Fruit fly (Drosophila melanogaster) whole organism, wandering third instar larva: ENCODE measurements around the gene CG13102.
A peak's percentile ranks its signal among the peaks of the same experiment; 100 is the strongest.

Experiments
- CG9705 ChIP-seq: fragments of 200-800 bp; sonication (Bioruptor generic); optimal IDR thresholded peaks from 2 replicates; lab custom pipeline; 2018; ENCODE audit warnings: missing biosample characterization, mild to moderate bottlenecking, missing genetic modification characterization
- CrebA ChIP-seq: fragments of 200-800 bp; sonication (Bioruptor generic); optimal IDR thresholded peaks from 2 replicates; lab custom pipeline; 2016; ENCODE audit warnings: missing biosample characterization, mild to moderate bottlenecking, missing genetic modification characterization, borderline replicate concordance
- GATAd ChIP-seq: sonication (Bioruptor generic); optimal IDR thresholded peaks from 2 replicates; lab custom pipeline; 2016; ENCODE audit warnings: missing biosample characterization, missing genetic modification characterization
- HLH106 ChIP-seq: fragments of 200-800 bp; optimal IDR thresholded peaks from 3 replicates; lab custom pipeline; 2019; ENCODE audit warnings: missing biosample characterization, mild to moderate bottlenecking, missing genetic modification characterization, moderate library complexity
- Hnf4 ChIP-seq: fragments of 200-800 bp; sonication (Bioruptor generic); optimal IDR thresholded peaks from 2 replicates; lab custom pipeline; 2016; ENCODE audit warnings: missing biosample characterization, mild to moderate bottlenecking, missing genetic modification characterization
- Hr78 ChIP-seq: fragments of >200 bp; optimal IDR thresholded peaks from 2 replicates; lab custom pipeline; 2017; ENCODE audit warnings: missing biosample characterization, missing genetic modification characterization
- Hr83 ChIP-seq: fragments of 200-300 bp; sonication (Bioruptor generic); optimal IDR thresholded peaks from 2 replicates; lab custom pipeline; 2016; ENCODE audit warnings: missing biosample characterization, mild to moderate bottlenecking, missing genetic modification characterization, moderate library complexity; ENCODE audit not compliant: poor library complexity, severe bottlenecking
- Jra ChIP-seq: sonication (Bioruptor generic); optimal IDR thresholded peaks from 2 replicates; lab custom pipeline; 2016; ENCODE audit warnings: missing biosample characterization, missing genetic modification characterization
- Myc ChIP-seq: fragments of >200 bp; optimal IDR thresholded peaks from 2 replicates; lab custom pipeline; 2017
- OdsH ChIP-seq: fragments of 200-800 bp; sonication (Bioruptor generic); optimal IDR thresholded peaks from 2 replicates; lab custom pipeline; 2016; ENCODE audit warnings: missing biosample characterization, mild to moderate bottlenecking, missing genetic modification characterization
- Rel ChIP-seq, 2 experiments: fragments of 200-800 bp; sonication (Bioruptor generic) in 1 of 2; optimal IDR thresholded peaks; 2 replicates in 1 of 2; 3 replicates in 1 of 2; lab custom pipeline; 2016 to 2019; ENCODE audit warnings: mild to moderate bottlenecking in 2 of 2, missing biosample characterization in 2 of 2, missing genetic modification characterization in 2 of 2, moderate library complexity in 1 of 2
- Sp1 ChIP-seq: fragments of 200-800 bp; sonication (Bioruptor generic); optimal IDR thresholded peaks from 3 replicates; lab custom pipeline; 2019; ENCODE audit warnings: missing biosample characterization, mild to moderate bottlenecking, missing genetic modification characterization, moderate library complexity
- Vsx2 ChIP-seq: fragments of 200-300, 225-300 bp; sonication (Bioruptor generic); optimal IDR thresholded peaks from 2 replicates; lab custom pipeline; 2018; ENCODE audit warnings: missing biosample characterization, missing genetic modification characterization; ENCODE audit not compliant: partially characterized antibody
- br ChIP-seq: fragments of 200-800 bp; sonication (Bioruptor generic); optimal IDR thresholded peaks from 2 replicates; lab custom pipeline; 2016; ENCODE audit warnings: missing biosample characterization, missing genetic modification characterization
- dl ChIP-seq, 2 experiments: fragments of 175-275, 200-275 bp in 1 of 2; fragments of 200-275 bp in 1 of 2; sonication (Bioruptor generic); optimal IDR thresholded peaks; lab custom pipeline; 2018; ENCODE audit warnings: mild to moderate bottlenecking in 2 of 2, missing biosample characterization in 2 of 2, missing genetic modification characterization in 2 of 2, moderate library complexity in 2 of 2; ENCODE audit not compliant: partially characterized antibody in 2 of 2, insufficient read depth in 1 of 2
- dmrt93B ChIP-seq: fragments of 200-800 bp; sonication (Bioruptor generic); optimal IDR thresholded peaks from 2 replicates; lab custom pipeline; 2018; ENCODE audit warnings: missing biosample characterization, mild to moderate bottlenecking, missing genetic modification characterization
- dsf ChIP-seq: sonication (Bioruptor generic); optimal IDR thresholded peaks from 2 replicates; lab custom pipeline; 2016; ENCODE audit warnings: missing biosample characterization, missing genetic modification characterization, borderline replicate concordance
- ey ChIP-seq: fragments of 200-800 bp; sonication (Bioruptor generic); optimal IDR thresholded peaks from 2 replicates; lab custom pipeline; 2016; ENCODE audit warnings: missing biosample characterization, missing genetic modification characterization
- foxo ChIP-seq, 2 experiments: fragments of 200-800 bp; sonication (Bioruptor generic); optimal IDR thresholded peaks; 2 replicates in 1 of 2; 3 replicates in 1 of 2; lab custom pipeline; 2016 to 2017; ENCODE audit warnings: missing biosample characterization in 2 of 2, missing genetic modification characterization in 2 of 2
- fru ChIP-seq: fragments of 200-800 bp; sonication (Bioruptor generic); optimal IDR thresholded peaks from 3 replicates; lab custom pipeline; 2016; ENCODE audit warnings: missing biosample characterization, mild to moderate bottlenecking, missing genetic modification characterization
- h ChIP-seq: fragments of 200-800 bp; sonication (Bioruptor generic); optimal IDR thresholded peaks from 3 replicates; lab custom pipeline; 2016; ENCODE audit warnings: missing biosample characterization, mild to moderate bottlenecking, missing genetic modification characterization
- jim ChIP-seq: fragments of 175-275, 200-325 bp; sonication (Bioruptor generic); optimal IDR thresholded peaks from 2 replicates; lab custom pipeline; 2016; ENCODE audit warnings: missing biosample characterization, mild to moderate bottlenecking, missing genetic modification characterization
- lola ChIP-seq: fragments of >200 bp; optimal IDR thresholded peaks from 2 replicates; lab custom pipeline; 2017; ENCODE audit warnings: missing biosample characterization, missing genetic modification characterization
- rgr ChIP-seq: fragments of 200-800 bp; sonication (Bioruptor generic); optimal IDR thresholded peaks from 3 replicates; lab custom pipeline; 2016; ENCODE audit warnings: missing biosample characterization, mild to moderate bottlenecking, missing genetic modification characterization
- sage ChIP-seq: fragments of 200-800 bp; sonication (Bioruptor generic); optimal IDR thresholded peaks from 2 replicates; lab custom pipeline; 2016; ENCODE audit warnings: missing biosample characterization, mild to moderate bottlenecking, missing genetic modification characterization
- sv ChIP-seq: fragments of 200-800 bp; sonication (Bioruptor generic); optimal IDR thresholded peaks from 3 replicates; lab custom pipeline; 2016; ENCODE audit warnings: missing biosample characterization, missing genetic modification characterization
- tai ChIP-seq: sonication (Bioruptor generic); optimal IDR thresholded peaks from 2 replicates; lab custom pipeline; 2016; ENCODE audit warnings: missing biosample characterization, missing genetic modification characterization
- usp ChIP-seq: fragments of >200 bp; optimal IDR thresholded peaks from 2 replicates; lab custom pipeline; 2017; ENCODE audit warnings: missing biosample characterization, missing genetic modification characterization
- woc ChIP-seq: sonication (Bioruptor generic); optimal IDR thresholded peaks from 2 replicates; lab custom pipeline; 2016; ENCODE audit warnings: missing biosample characterization, mild to moderate bottlenecking, missing genetic modification characterization

CG13102 gene

DNA sequence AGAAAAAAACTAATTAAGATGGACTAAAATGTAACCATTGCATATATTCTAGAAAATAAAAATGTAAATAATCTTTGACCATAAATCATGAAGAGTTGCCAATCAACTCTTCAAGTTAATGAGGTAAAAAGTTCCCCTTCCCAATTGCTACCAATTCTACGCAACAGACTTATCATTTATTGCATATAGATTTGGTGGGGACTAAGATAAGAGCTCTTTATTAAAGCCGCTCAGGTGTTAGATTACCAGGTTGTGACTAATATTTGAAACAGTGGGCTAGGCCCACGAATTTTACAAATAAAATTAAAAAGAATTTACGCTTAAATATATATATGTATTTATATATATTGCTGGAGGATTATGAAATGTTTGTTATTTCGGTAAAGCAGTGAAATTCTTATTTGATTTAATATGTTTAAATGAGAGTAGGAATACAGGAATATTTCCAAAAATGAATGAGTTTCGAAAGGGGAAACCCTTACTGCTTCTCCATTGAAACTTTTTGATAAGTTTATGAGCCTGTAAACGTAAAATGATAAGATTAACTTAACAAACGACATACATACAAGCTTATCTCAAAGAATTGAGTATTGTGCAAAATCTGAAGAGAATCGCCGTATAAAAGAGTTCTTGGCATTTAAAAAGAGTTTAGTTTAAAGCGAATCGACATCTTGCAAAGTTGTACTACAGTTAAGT is at the start of gene CG13102:
TSS of gene CG13102 (plus strand) at position 646 of the 696 bp plus-strand sequence.
- peak; percentile 7 for TF ChIP-seq rgr (GFP tag; lab: Kevin White, UChicago)
- no peak for TF ChIP-seq Sp1 (GFP tag; lab: Kevin White, UChicago)
- TF ChIP-seq lola (GFP tag; lab: Kevin White, UChicago): no peak
- TF ChIP-seq dl (GFP tag; optimal IDR thresholded peaks at IDR 0.05; lab: Kevin White, UChicago; ENCODE audit: insufficient read depth in 1 of 2, partially characterized antibody in 2 of 2): no peak
- TF ChIP-seq Rel (GFP tag; optimal IDR thresholded peaks at IDR 0.05; lab: Kevin White, UChicago): no peak
- peak; percentile 96 for TF ChIP-seq Rel (tag; optimal IDR thresholded peaks at IDR 0.05; lab: Kevin White, UChicago)
- no peak for TF ChIP-seq br
- TF ChIP-seq foxo (GFP tag; optimal IDR thresholded peaks at IDR 0.05; lab: Kevin White, UChicago): no peak
- no peak for TF ChIP-seq Hnf4
- no peak for TF ChIP-seq HLH106 (tag; lab: Kevin White, UChicago)
- peak; percentile 0 for TF ChIP-seq fru (GFP tag; lab: Kevin White, UChicago)
- TF ChIP-seq CG9705 (GFP tag; lab: Kevin White, UChicago): no peak
- TF ChIP-seq CrebA (GFP tag; lab: Kevin White, UChicago): peak; percentile 20
- TF ChIP-seq, all 38 proteins: peak for 4

DNA sequence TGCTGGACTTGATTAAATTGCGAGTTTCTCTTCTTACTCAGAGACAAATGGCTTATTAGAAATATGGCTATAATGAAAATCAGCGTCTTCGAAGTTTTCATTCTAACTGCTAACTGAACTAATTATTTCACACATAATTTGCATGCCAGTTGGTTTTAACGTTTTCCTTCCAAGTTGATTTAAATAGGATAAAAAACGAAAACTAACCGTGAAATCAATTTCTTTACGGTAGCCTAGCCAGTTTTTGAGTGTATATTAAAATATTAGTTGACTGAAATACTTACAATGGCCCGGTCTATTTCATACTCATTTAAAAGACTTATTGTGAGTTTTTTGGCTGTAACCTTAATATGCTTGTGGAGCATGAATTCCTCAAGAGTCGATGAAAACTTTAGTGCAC is 49.7 kb upstream of the CG13102 start, which contains the start of the genes CG9525 and CG32985:
TSS of gene CG9525 (minus strand) at position 101 of the 400 bp plus-strand sequence.
TSS of gene CG32985 (plus strand) at position 280 of the 400 bp plus-strand sequence.
- TF ChIP-seq sage (GFP tag; lab: Kevin White, UChicago): no peak
- TF ChIP-seq OdsH (GFP tag; lab: Kevin White, UChicago): no peak
- no peak for TF ChIP-seq Hr83 (GFP tag; lab: Kevin White, UChicago)
- TF ChIP-seq tai (GFP tag; lab: Kevin White, UChicago): no peak
- TF ChIP-seq Hr78: no peak
- no peak for TF ChIP-seq ey (GFP tag; lab: Kevin White, UChicago)
- TF ChIP-seq, all 38 proteins: peak for 0

- no peak for TF ChIP-seq lola (GFP tag; lab: Kevin White, UChicago)
- no peak for TF ChIP-seq dl (GFP tag; optimal IDR thresholded peaks at IDR 0.05; lab: Kevin White, UChicago; ENCODE audit: insufficient read depth in 1 of 2, partially characterized antibody in 2 of 2)
- TF ChIP-seq woc: no peak
- no peak for TF ChIP-seq br
- TF ChIP-seq dmrt93B (GFP tag; lab: Kevin White, UChicago): no peak
- no peak for TF ChIP-seq Hnf4
- TF ChIP-seq sage (GFP tag; lab: Kevin White, UChicago): no peak
- no peak for TF ChIP-seq usp (GFP tag; lab: Kevin White, UChicago)
- TF ChIP-seq Vsx2 (GFP tag; lab: Kevin White, UChicago): no peak
- TF ChIP-seq foxo (GFP tag; optimal IDR thresholded peaks at IDR 0.05; lab: Kevin White, UChicago): no peak
- no peak for TF ChIP-seq Rel (GFP tag; optimal IDR thresholded peaks at IDR 0.05; lab: Kevin White, UChicago)
- no peak for TF ChIP-seq Rel (tag; optimal IDR thresholded peaks at IDR 0.05; lab: Kevin White, UChicago)
- TF ChIP-seq Jra (GFP tag; lab: Kevin White, UChicago): no peak
- TF ChIP-seq Myc (lab: Kevin White, UChicago): no peak
- TF ChIP-seq rgr (GFP tag; lab: Kevin White, UChicago): no peak
- no peak for TF ChIP-seq jim (GFP tag; lab: Kevin White, UChicago)
- TF ChIP-seq, all 38 proteins: peak for 0
Observed at dm6 chr2L:8964657-8965056, 47.3 kb upstream of the CG13102 start, which contains the start of gene CG32984. CG32984 (plus strand) TSS chr2L:8964957.

DNA sequence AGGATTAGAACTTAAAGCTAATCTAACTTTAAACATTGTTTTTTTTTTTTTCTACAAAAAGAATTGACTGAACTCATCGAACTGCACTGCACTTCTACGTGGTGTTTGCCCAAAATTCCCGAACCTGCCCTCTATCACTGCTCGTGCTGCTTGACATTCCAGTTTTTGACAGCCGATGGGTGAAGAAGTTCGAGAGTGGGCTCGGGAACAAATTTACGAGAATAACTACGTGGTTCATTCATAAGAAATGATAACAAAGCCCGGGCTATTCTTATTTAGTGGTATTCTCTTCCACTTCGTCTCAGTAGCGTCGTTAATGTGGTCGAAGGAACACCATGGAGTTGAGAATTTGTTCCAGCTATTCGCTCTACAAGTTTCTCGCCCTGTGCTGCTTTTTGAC is 44.8 kb upstream of the CG13102 start, which contains the start of gene CG18088:
TSS of gene CG18088 (plus strand) at position 301 of the 400 bp plus-strand sequence.
- TF ChIP-seq br (no peak), tai (GFP tag; lab: Kevin White, UChicago) (no peak), GATAd (no peak), ey (GFP tag; lab: Kevin White, UChicago) (no peak)
- TF ChIP-seq, all 38 proteins: peak for 0

- no peak for TF ChIP-seq Hnf4
- TF ChIP-seq HLH106 (tag; lab: Kevin White, UChicago): no peak
- TF ChIP-seq dmrt93B (GFP tag; lab: Kevin White, UChicago): no peak
- TF ChIP-seq sv: no peak
- TF ChIP-seq br: no peak
- no peak for TF ChIP-seq dsf (GFP tag; lab: Kevin White, UChicago)
- TF ChIP-seq rgr (GFP tag; lab: Kevin White, UChicago): no peak
- no peak for TF ChIP-seq h (GFP tag; lab: Kevin White, UChicago)
- TF ChIP-seq Hr83 (GFP tag; lab: Kevin White, UChicago): no peak
- no peak for TF ChIP-seq OdsH (GFP tag; lab: Kevin White, UChicago)
- TF ChIP-seq ey (GFP tag; lab: Kevin White, UChicago): no peak
- TF ChIP-seq Jra (GFP tag; lab: Kevin White, UChicago): no peak
- TF ChIP-seq usp (GFP tag; lab: Kevin White, UChicago): no peak
- TF ChIP-seq, all 38 proteins: peak for 0
Observed at dm6 chr2L:8972905-8973304, 39.1 kb upstream of the CG13102 start.
